Fruit fly (Drosophila melanogaster): ENCODE results near the gene mRpL28.

DNA sequence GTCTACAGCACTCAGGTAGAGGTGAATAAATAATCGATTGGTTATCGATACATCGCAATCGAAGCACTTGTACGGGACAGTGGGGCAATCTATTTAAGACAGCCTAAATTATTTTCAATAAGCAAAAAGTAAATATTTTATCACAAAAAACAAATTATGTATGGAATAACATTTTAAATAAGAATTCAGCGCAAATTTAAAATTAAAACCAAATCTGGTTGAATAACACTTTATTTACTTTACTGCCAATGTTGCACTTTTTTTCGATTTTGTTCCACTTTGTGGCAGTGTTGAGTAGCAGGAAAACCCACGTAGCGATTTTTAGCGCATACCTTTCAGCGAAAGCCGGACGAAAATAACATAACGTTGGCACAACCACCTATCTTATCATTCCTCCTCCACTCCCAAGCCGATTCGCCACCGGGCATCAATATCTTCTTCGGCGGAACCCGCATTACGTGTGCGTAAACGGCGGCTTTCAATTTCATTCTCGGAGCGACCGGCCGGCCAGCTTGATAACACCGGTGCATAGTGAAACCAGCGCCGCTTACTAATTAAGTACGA is 3.3 kb downstream of the mRpL28 start, which contains the start of the genes Gmd and CG3792:
- TF ChIP-seq EcR (GFP tag; optimal IDR thresholded peaks at IDR 0.05) (peak; percentile 6), rn (GFP tag; IDR thresholded peaks at IDR 0.05) (peak; percentile 87)

Data from whole organism, pupa.